ENCODE assay signal across 1 fruit fly cellular context in genomic region chrX:339866-340571, dm6.
A peak's percentile ranks its signal among the peaks of the same experiment; 100 is the strongest.
TF ChIP-seq lines count a peak whose summit lies in the region.

No protein-coding gene starts in this region.

TF ChIP-seq in whole organism, embryonic, 481 proteins besides CTCF, POLR2A, EP300 and RAD21 (continued from another document):
- TF ChIP-seq CG2202 (tag; optimal IDR thresholded peaks at IDR 0.05; lab: Kevin White, UChicago), result no peak
- TF ChIP-seq HmgZ (tag; optimal IDR thresholded peaks at IDR 0.05; lab: Kevin White, UChicago), result no peak
- TF ChIP-seq kni (GFP tag; optimal IDR thresholded peaks at IDR 0.05; lab: Kevin White, UChicago), result peak; percentile 24
- no peak for TF ChIP-seq Bteb2 (GFP tag; optimal IDR thresholded peaks at IDR 0.05; lab: Kevin White, UChicago)
- no peak for TF ChIP-seq Usf (GFP tag; optimal IDR thresholded peaks at IDR 0.05; lab: Kevin White, UChicago)
- TF ChIP-seq CG10462 (GFP tag; optimal IDR thresholded peaks at IDR 0.05; lab: Kevin White, UChicago), result no peak
- peak; percentile 10 for TF ChIP-seq CG18262 (tag; optimal IDR thresholded peaks at IDR 0.05; lab: Kevin White, UChicago)
- TF ChIP-seq cg (GFP tag; optimal IDR thresholded peaks at IDR 0.05; lab: Kevin White, UChicago), result peak; percentile 45
- TF ChIP-seq CG4404 (GFP tag; IDR thresholded peaks at IDR 0.05; lab: Robert Waterston, UW), result no peak
- TF ChIP-seq CG11696 (GFP tag; IDR thresholded peaks at IDR 0.05; lab: Robert Waterston, UW), result no peak
- no peak for TF ChIP-seq CG14441 (GFP tag; IDR thresholded peaks at IDR 0.05; lab: Robert Waterston, UW)
- no peak for TF ChIP-seq CG8765 (GFP tag; IDR thresholded peaks at IDR 0.05; lab: Robert Waterston, UW)
- TF ChIP-seq tio (GFP tag; optimal IDR thresholded peaks at IDR 0.05; lab: Kevin White, UChicago), result no peak
- TF ChIP-seq phol (tag; optimal IDR thresholded peaks at IDR 0.05; lab: Kevin White, UChicago), result peak; percentile 32
- TF ChIP-seq hb (GFP tag; IDR thresholded peaks at IDR 0.05; lab: Robert Waterston, UW; ENCODE audit: partially characterized antibody), result no peak
- no peak for TF ChIP-seq repo (GFP tag; optimal IDR thresholded peaks at IDR 0.05; lab: Kevin White, UChicago)
- no peak for TF ChIP-seq CG10565 (GFP tag; optimal IDR thresholded peaks at IDR 0.05; lab: Kevin White, UChicago)
- no peak for TF ChIP-seq Chrac-16 (GFP tag; optimal IDR thresholded peaks at IDR 0.05; lab: Kevin White, UChicago)
- TF ChIP-seq Dll (GFP tag; IDR thresholded peaks at IDR 0.05; lab: Robert Waterston, UW; ENCODE audit: partially characterized antibody), result no peak
- no peak for TF ChIP-seq ap (GFP tag; IDR thresholded peaks at IDR 0.05; lab: Robert Waterston, UW)
- TF ChIP-seq pho (GFP tag; optimal IDR thresholded peaks at IDR 0.05; lab: Kevin White, UChicago), result no peak
- TF ChIP-seq CG16779 (GFP tag; IDR thresholded peaks at IDR 0.05; lab: Robert Waterston, UW), result no peak
- TF ChIP-seq Myb (GFP tag; optimal IDR thresholded peaks at IDR 0.05; lab: Kevin White, UChicago), result no peak
- TF ChIP-seq sens-2 (GFP tag; IDR thresholded peaks at IDR 0.05; lab: Robert Waterston, UW), result no peak
- no peak for TF ChIP-seq Doc2 (GFP tag; IDR thresholded peaks at IDR 0.05; lab: Robert Waterston, UW)
- peak; percentile 0 for TF ChIP-seq CG12769 (tag; optimal IDR thresholded peaks at IDR 0.05; lab: Kevin White, UChicago)
- no peak for TF ChIP-seq fru (optimal IDR thresholded peaks at IDR 0.05; lab: Kevin White, UChicago)
- TF ChIP-seq Gsc (GFP tag; IDR thresholded peaks at IDR 0.05; lab: Robert Waterston, UW), result no peak
- TF ChIP-seq ATbp (GFP tag; optimal IDR thresholded peaks at IDR 0.05; lab: Kevin White, UChicago), result no peak
- no peak for TF ChIP-seq emc (GFP tag; optimal IDR thresholded peaks at IDR 0.05; lab: Kevin White, UChicago)
- no peak for TF ChIP-seq nerfin-2 (GFP tag; IDR thresholded peaks at IDR 0.05; lab: Robert Waterston, UW; ENCODE audit: partially characterized antibody)
- TF ChIP-seq Fer1 (GFP tag; optimal IDR thresholded peaks at IDR 0.05; lab: Kevin White, UChicago), result no peak
- peak; percentile 43 for TF ChIP-seq CG11504 (tag; optimal IDR thresholded peaks at IDR 0.05; lab: Kevin White, UChicago)
- no peak for TF ChIP-seq onecut (GFP tag; IDR thresholded peaks at IDR 0.05; lab: Robert Waterston, UW)
- TF ChIP-seq YL-1 (GFP tag; optimal IDR thresholded peaks at IDR 0.05; lab: Kevin White, UChicago), result no peak
- TF ChIP-seq Ravus (GFP tag; IDR thresholded peaks at IDR 0.05; lab: Robert Waterston, UW), result no peak
- no peak for TF ChIP-seq CG14965 (GFP tag; optimal IDR thresholded peaks at IDR 0.05; lab: Kevin White, UChicago; ENCODE audit: borderline replicate concordance)
- no peak for TF ChIP-seq Ada2b (GFP tag; IDR thresholded peaks at IDR 0.05; lab: Robert Waterston, UW)
- no peak for TF ChIP-seq Dip3 (GFP tag; optimal IDR thresholded peaks at IDR 0.05; lab: Kevin White, UChicago)
- no peak for TF ChIP-seq bab2 (GFP tag; optimal IDR thresholded peaks at IDR 0.05; lab: Kevin White, UChicago)
- no peak for TF ChIP-seq CG30020 (tag; optimal IDR thresholded peaks at IDR 0.05; lab: Kevin White, UChicago)
- no peak for TF ChIP-seq Rx (GFP tag; IDR thresholded peaks at IDR 0.05; lab: Robert Waterston, UW)
- TF ChIP-seq Side (GFP tag; optimal IDR thresholded peaks at IDR 0.05; lab: Kevin White, UChicago), result no peak
- TF ChIP-seq bigmax (GFP tag; optimal IDR thresholded peaks at IDR 0.05; lab: Kevin White, UChicago), result no peak
- TF ChIP-seq H15 (GFP tag; IDR thresholded peaks at IDR 0.05; lab: Robert Waterston, UW), result no peak
- no peak for TF ChIP-seq Rfx (GFP tag; IDR thresholded peaks at IDR 0.05; lab: Robert Waterston, UW)
- no peak for TF ChIP-seq CG9876 (GFP tag; optimal IDR thresholded peaks at IDR 0.05; lab: Kevin White, UChicago)
- no peak for TF ChIP-seq chn (GFP tag; optimal IDR thresholded peaks at IDR 0.05; lab: Kevin White, UChicago)
- TF ChIP-seq gsb-n (tag; optimal IDR thresholded peaks at IDR 0.05; lab: Kevin White, UChicago), result peak; percentile 5
- 0 out of 2 replicates have a peak, but pooled peaks have one; percentile 11 for TF ChIP-seq HLH3B (GFP tag; IDR thresholded peaks at IDR 0.05; lab: Robert Waterston, UW)
- peak in 1 of 2 experiments; percentile 21 for TF ChIP-seq Pdp1 (GFP tag; optimal IDR thresholded peaks at IDR 0.05; lab: Kevin White, UChicago)
- TF ChIP-seq so (GFP tag; IDR thresholded peaks at IDR 0.05; lab: Robert Waterston, UW), result no peak
- TF ChIP-seq CG6689 (GFP tag; IDR thresholded peaks at IDR 0.05; lab: Robert Waterston, UW), result no peak
- TF ChIP-seq PHDP (tag; optimal IDR thresholded peaks at IDR 0.05; lab: Kevin White, UChicago), result no peak
- TF ChIP-seq Xbp1 (GFP tag; optimal IDR thresholded peaks at IDR 0.05; lab: Kevin White, UChicago), result no peak
